Worm (Caenorhabditis elegans) whole organism, L4 larva: ENCODE measurements around the gene rabr-3.

Experiments
- F10B5.3 ChIP-seq: sonication (generic microtip); optimal IDR thresholded peaks from 2 replicates; lab custom pipeline; 2016; ENCODE audit warnings: mild to moderate bottlenecking, missing genetic modification characterization, missing compliant biosample characterization
- F26F4.8 ChIP-seq: fragments of 200-800 bp; sonication (Bioruptor generic); conservative IDR thresholded peaks from 2 replicates; pipeline ENCODE4 v1.3.6; 2022; ENCODE audit warnings: missing genetic modification characterization, missing compliant biosample characterization
- Y5F2A.4 ChIP-seq: fragments of 200-800 bp; sonication (Bioruptor generic); optimal IDR thresholded peaks from 2 replicates; lab custom pipeline; 2018; ENCODE audit warnings: mild to moderate bottlenecking, missing genetic modification characterization, missing compliant biosample characterization
- aha-1 ChIP-seq: fragments of 150-350 bp; peaks from one replicate; lab custom pipeline; 2014; ENCODE audit warnings: missing biosample characterization, missing genetic modification characterization
- ama-1 ChIP-seq: fragments of 150-350 bp; optimal IDR thresholded peaks from 2 replicates; lab custom pipeline; 2014; ENCODE audit warnings: inconsistent platforms, mixed read lengths
- arid-1 ChIP-seq: fragments of 200-800 bp; sonication (Bioruptor generic); conservative IDR thresholded peaks from 2 replicates; pipeline ENCODE4 v1.3.6; 2022; ENCODE audit warnings: missing genetic modification reagents, missing genetic modification characterization, missing compliant biosample characterization
- attf-4 ChIP-seq: sonication (generic microtip); optimal IDR thresholded peaks from 3 replicates; lab custom pipeline; 2017; ENCODE audit warnings: missing biosample characterization, missing genetic modification characterization
- ceh-20 ChIP-seq: fragments of 200-800 bp; sonication (Bioruptor generic); IDR thresholded peaks from 2 replicates; pipeline ENCODE4 v1.3.6; 2022; ENCODE audit warnings: missing genetic modification reagents, missing genetic modification characterization, missing compliant biosample characterization
- cey-2 ChIP-seq: sonication (generic microtip); optimal IDR thresholded peaks from 3 replicates; lab custom pipeline; 2017; ENCODE audit warnings: missing genetic modification characterization, mild to moderate bottlenecking, missing compliant biosample characterization, antibody characterized with exemption, borderline replicate concordance; ENCODE audit not compliant: insufficient read depth
- ctbp-1 ChIP-seq: fragments of 200-800 bp; sonication (Bioruptor generic); IDR thresholded peaks from 2 replicates; pipeline ENCODE4 v1.3.6; 2022; ENCODE audit warnings: missing genetic modification reagents, missing genetic modification characterization, missing compliant biosample characterization
- daf-12 ChIP-seq: fragments of 150-350 bp; optimal IDR thresholded peaks from 2 replicates; lab custom pipeline; 2014; ENCODE audit warnings: missing biosample characterization, missing genetic modification reagents, missing genetic modification characterization
- daf-16 ChIP-seq, 3 experiments: sonication (generic microtip); optimal IDR thresholded peaks; 2 replicates each; lab custom pipeline; 2016 to 2017; ENCODE audit warnings: missing genetic modification characterization in 3 of 3, missing genetic modification reagents in 3 of 3, mild to moderate bottlenecking in 2 of 3, missing compliant biosample characterization in 2 of 3, missing biosample characterization in 1 of 3, moderate library complexity in 1 of 3
- daf-19 ChIP-seq: fragments of 200-800 bp; sonication (Bioruptor generic); conservative IDR thresholded peaks from 2 replicates; pipeline ENCODE4 v1.3.6; 2022; ENCODE audit warnings: missing genetic modification characterization, missing compliant biosample characterization
- daf-8 ChIP-seq: fragments of 200-800 bp; sonication (Bioruptor generic); IDR thresholded peaks from 2 replicates; pipeline ENCODE4 v1.3.6; 2022; ENCODE audit warnings: missing genetic modification characterization, missing compliant biosample characterization
- dmd-6 ChIP-seq: fragments of 200-800 bp; sonication (Bioruptor generic); IDR thresholded peaks from 2 replicates; pipeline ENCODE4 v1.3.6; 2022; ENCODE audit warnings: missing genetic modification reagents, missing genetic modification characterization, missing compliant biosample characterization
- egl-27 ChIP-seq: sonication (generic microtip); optimal IDR thresholded peaks from 3 replicates; lab custom pipeline; 2017; ENCODE audit warnings: missing biosample characterization, missing genetic modification reagents, missing genetic modification characterization
- egl-43 ChIP-seq: fragments of 200-800 bp; sonication (Bioruptor generic); IDR thresholded peaks from 2 replicates; pipeline ENCODE4 v1.3.6; 2022; ENCODE audit warnings: missing genetic modification reagents, missing genetic modification characterization, missing compliant biosample characterization
- fkh-10 ChIP-seq: fragments of 150-350 bp; optimal IDR thresholded peaks from 2 replicates; lab custom pipeline; 2014; ENCODE audit warnings: missing biosample characterization, missing genetic modification reagents, missing genetic modification characterization
- gei-8 ChIP-seq: fragments of 200-800 bp; sonication (Bioruptor generic); optimal IDR thresholded peaks from 2 replicates; lab custom pipeline; 2018; ENCODE audit warnings: mild to moderate bottlenecking, missing genetic modification characterization, missing compliant biosample characterization
- hif-1 ChIP-seq, 2 experiments: sonication (generic microtip); optimal IDR thresholded peaks; 2 replicates each; lab custom pipeline; 2016 to 2017; ENCODE audit warnings: missing compliant biosample characterization in 2 of 2, missing genetic modification characterization in 2 of 2, missing genetic modification reagents in 2 of 2, missing genotype in 2 of 2, mild to moderate bottlenecking in 1 of 2
- hlh-11 ChIP-seq: fragments of 200-800 bp; sonication (Bioruptor generic); optimal IDR thresholded peaks from 2 replicates; lab custom pipeline; 2018; ENCODE audit warnings: mild to moderate bottlenecking, missing genetic modification characterization, missing compliant biosample characterization
- lin-1 ChIP-seq: fragments of 200-800 bp; sonication (Bioruptor generic); IDR thresholded peaks from 2 replicates; pipeline ENCODE4 v1.3.6; 2022; ENCODE audit warnings: missing genetic modification reagents, missing genetic modification characterization, missing compliant biosample characterization
- lin-38 ChIP-seq: fragments of 200-800 bp; sonication (Bioruptor generic); IDR thresholded peaks from 2 replicates; pipeline ENCODE4 v1.3.6; 2022; ENCODE audit warnings: missing genetic modification reagents, missing genetic modification characterization, missing compliant biosample characterization
- lir-3 ChIP-seq: sonication (generic microtip); optimal IDR thresholded peaks from 2 replicates; lab custom pipeline; 2016; ENCODE audit warnings: mild to moderate bottlenecking, missing genetic modification characterization, missing compliant biosample characterization
- madf-5 ChIP-seq, 2 experiments: fragments of 200-800 bp; sonication (Bioruptor generic); IDR thresholded peaks; 2 replicates each; pipeline ENCODE4 v1.3.6; 2022; ENCODE audit warnings: missing compliant biosample characterization in 2 of 2, missing genetic modification characterization in 2 of 2
- mep-1 ChIP-seq: fragments of 150-350 bp; sonication (generic microtip); optimal IDR thresholded peaks from 3 replicates; lab custom pipeline; 2014; ENCODE audit warnings: missing biosample characterization, missing genetic modification characterization
- nhr-25 ChIP-seq: sonication (generic microtip); optimal IDR thresholded peaks from 2 replicates; lab custom pipeline; 2017; ENCODE audit warnings: missing genetic modification characterization, mild to moderate bottlenecking, missing compliant biosample characterization, antibody characterized with exemption, moderate library complexity, borderline replicate concordance; ENCODE audit not compliant: insufficient read depth
- nhr-28 ChIP-seq: fragments of 150-350 bp; optimal IDR thresholded peaks from 2 replicates; lab custom pipeline; 2014; ENCODE audit warnings: missing biosample characterization, missing genetic modification characterization
- nhr-42 ChIP-seq: fragments of 200-800 bp; sonication (Bioruptor generic); IDR thresholded peaks from 2 replicates; pipeline ENCODE4 v1.3.6; 2022; ENCODE audit warnings: missing genetic modification characterization, missing compliant biosample characterization
- nhr-48 ChIP-seq: sonication (generic microtip); optimal IDR thresholded peaks from 2 replicates; lab custom pipeline; 2016; ENCODE audit warnings: mild to moderate bottlenecking, missing genetic modification characterization, missing compliant biosample characterization
- nhr-77 ChIP-seq: fragments of 150-350 bp; optimal IDR thresholded peaks from 2 replicates; lab custom pipeline; 2014; ENCODE audit warnings: missing biosample characterization, missing genetic modification characterization
- pha-4 ChIP-seq, 2 experiments: fragments of 150-350 bp in 1 of 2; fragments of 200-800 bp in 1 of 2; sonication (Bioruptor generic) in 1 of 2; IDR thresholded peaks in 1 of 2; optimal IDR thresholded peaks in 1 of 2; 2 replicates each; pipeline versions ENCODE4 v1.3.6 to Lab custom; 2014 to 2022; ENCODE audit warnings: missing genetic modification characterization in 2 of 2, missing genetic modification reagents in 2 of 2, missing biosample characterization in 1 of 2, missing compliant biosample characterization in 1 of 2
- pqm-1 ChIP-seq: sonication (generic microtip); optimal IDR thresholded peaks from 2 replicates; lab custom pipeline; 2017; ENCODE audit warnings: missing biosample characterization, missing genetic modification characterization
- rbr-2 ChIP-seq: sonication (generic microtip); optimal IDR thresholded peaks from 2 replicates; lab custom pipeline; 2016; ENCODE audit warnings: missing genotype, missing genetic modification characterization, missing compliant biosample characterization
- saeg-2 ChIP-seq: fragments of 200-800 bp; sonication (Bioruptor generic); IDR thresholded peaks from 2 replicates; pipeline ENCODE4 v1.3.6; 2022; ENCODE audit warnings: missing genetic modification reagents, missing genetic modification characterization, missing compliant biosample characterization
- snpc-4 ChIP-seq: fragments of 150-350 bp; optimal IDR thresholded peaks from 2 replicates; lab custom pipeline; 2014; ENCODE audit warnings: missing biosample characterization, missing genetic modification characterization
- unc-130 ChIP-seq: sonication (generic microtip); optimal IDR thresholded peaks from 2 replicates; lab custom pipeline; 2016; ENCODE audit warnings: missing genetic modification reagents, missing genetic modification characterization, missing compliant biosample characterization
- unc-39 ChIP-seq: sonication (generic microtip); optimal IDR thresholded peaks from 2 replicates; lab custom pipeline; 2017; ENCODE audit warnings: missing biosample characterization, missing genetic modification characterization
- vab-7 ChIP-seq: fragments of 200-800 bp; sonication (Bioruptor generic); IDR thresholded peaks from 2 replicates; pipeline ENCODE4 v1.3.6; 2022; ENCODE audit warnings: missing genetic modification reagents, missing genetic modification characterization, missing compliant biosample characterization
- zag-1 ChIP-seq: fragments of 150-350 bp; optimal IDR thresholded peaks from 2 replicates; lab custom pipeline; 2014; ENCODE audit warnings: missing biosample characterization, missing genetic modification characterization
- zip-11 ChIP-seq: fragments of 200-800 bp; sonication (Bioruptor generic); IDR thresholded peaks from 2 replicates; pipeline ENCODE4 v1.3.6; 2022; ENCODE audit warnings: missing genetic modification characterization, missing compliant biosample characterization
- zip-2 ChIP-seq: fragments of 150-350 bp; optimal IDR thresholded peaks from 2 replicates; lab custom pipeline; 2014; ENCODE audit warnings: missing biosample characterization, missing genetic modification characterization
- ztf-7 ChIP-seq: fragments of 150-350 bp; optimal IDR thresholded peaks from 2 replicates; lab custom pipeline; 2014; ENCODE audit warnings: missing biosample characterization, missing genetic modification characterization

rabr-3 gene

ce11 chrV:16159594-16159993, 35.9 kb upstream of the rabr-3 start, which contains the start of gene F10A3.17:
TSS of gene F10A3.17 (minus strand) at chrV:16159694.
- TF ChIP-seq hlh-11: no peak
- TF ChIP-seq lin-38 (GFP tag; lab: Robert Waterston, UW): no peak
- no peak for TF ChIP-seq dmd-6 (GFP tag; lab: Robert Waterston, UW)

- peak; percentile 22 for TF ChIP-seq pqm-1 (tag; lab: Kevin White, UChicago)
- peak; percentile 30 for TF ChIP-seq ztf-7 (tag; lab: Kevin White, UChicago)
- no peak for TF ChIP-seq pha-4 (GFP tag; IDR thresholded peaks at IDR 0.05; lab: Robert Waterston, UW)
- TF ChIP-seq pha-4 (tag; optimal IDR thresholded peaks at IDR 0.05; lab: Kevin White, UChicago): peak; percentile 19
- TF ChIP-seq nhr-28 (tag; lab: Kevin White, UChicago): peak; percentile 37
- TF ChIP-seq zip-2 (tag; lab: Kevin White, UChicago): peak; percentile 90
- TF ChIP-seq nhr-42 (GFP tag; lab: Robert Waterston, UW): no peak
- peak; percentile 47 for TF ChIP-seq nhr-77 (tag; lab: Kevin White, UChicago)
- TF ChIP-seq daf-16 (GFP tag; optimal IDR thresholded peaks at IDR 0.05; lab: Kevin White, UChicago): no peak
- peak; percentile 73 for TF ChIP-seq daf-16 (tag; optimal IDR thresholded peaks at IDR 0.05; lab: Kevin White, UChicago)
- no peak for TF ChIP-seq F10B5.3 (tag; lab: Kevin White, UChicago)
- peak; percentile 46 for TF ChIP-seq aha-1
- no peak for TF ChIP-seq rbr-2 (tag; lab: Kevin White, UChicago)
- TF ChIP-seq daf-12 (tag; lab: Kevin White, UChicago): no peak
- TF ChIP-seq Y5F2A.4 (GFP tag; lab: Kevin White, UChicago): no peak
- no peak for TF ChIP-seq fkh-10 (GFP tag; lab: Kevin White, UChicago)
- TF ChIP-seq nhr-48: no peak
- TF ChIP-seq, all 104 proteins: peak for 8
Measured at ce11 chrV:16160087-16160486, 35.4 kb upstream of the rabr-3 start.

ce11 chrV:16162124-16162735, 33.2 kb upstream of the rabr-3 start, which contains the start of the genes str-109 and F10A3.11:
TSS of gene str-109 (minus strand) at chrV:16162224.
TSS of gene F10A3.11 (plus strand) at chrV:16162685.
- TF ChIP-seq unc-130 (GFP tag; lab: Kevin White, UChicago): no peak
- TF ChIP-seq hif-1 (tag; optimal IDR thresholded peaks at IDR 0.05; lab: Kevin White, UChicago): no peak
- no peak for TF ChIP-seq aha-1
- TF ChIP-seq daf-19 (GFP tag; lab: Robert Waterston, UW): no peak
- no peak for TF ChIP-seq daf-8
- TF ChIP-seq unc-39: no peak
- TF ChIP-seq hlh-11: no peak
- no peak for TF ChIP-seq madf-5 (GFP tag; IDR thresholded peaks at IDR 0.05; lab: Robert Waterston, UW)
- TF ChIP-seq zip-11 (GFP tag; lab: Robert Waterston, UW): no peak
- TF ChIP-seq mep-1: no peak
- TF ChIP-seq egl-43 (GFP tag; lab: Robert Waterston, UW): no peak
- TF ChIP-seq saeg-2 (GFP tag; lab: Robert Waterston, UW): no peak
- TF ChIP-seq lir-3 (tag; lab: Kevin White, UChicago): no peak
- no peak for TF ChIP-seq Y5F2A.4 (GFP tag; lab: Kevin White, UChicago)
- TF ChIP-seq F26F4.8: no peak
- TF ChIP-seq vab-7 (GFP tag; lab: Robert Waterston, UW): no peak
- TF ChIP-seq zag-1 (tag; lab: Kevin White, UChicago): no peak
- TF ChIP-seq ctbp-1 (GFP tag; lab: Robert Waterston, UW): no peak
- TF ChIP-seq arid-1 (GFP tag; lab: Robert Waterston, UW): no peak

DNA sequence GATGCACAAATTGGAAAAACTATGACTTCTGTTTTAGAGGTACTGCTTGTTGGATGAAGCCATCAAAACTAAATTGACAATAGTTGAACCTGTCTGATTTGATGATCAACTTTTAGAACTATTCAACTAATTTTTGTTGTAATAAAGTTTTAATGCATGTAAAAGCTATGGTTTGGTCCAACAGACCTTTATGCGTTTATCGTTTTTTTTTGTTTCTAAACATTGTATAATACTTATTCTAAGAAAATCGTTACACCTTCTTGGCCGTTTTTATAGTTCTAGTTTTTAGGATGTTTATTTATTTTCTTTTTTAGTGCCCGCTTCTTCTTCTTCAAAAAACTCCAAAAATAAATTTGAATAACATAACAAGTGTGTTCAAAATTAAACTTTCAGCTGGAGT, 31.8 kb upstream of the rabr-3 start, which contains the start of gene F10A3.12:
Gene F10A3.12, plus strand, starts transcription at position 301 of the 400 bp plus-strand sequence.
- no peak for TF ChIP-seq zag-1 (tag; lab: Kevin White, UChicago)
- no peak for TF ChIP-seq gei-8 (GFP tag; lab: Kevin White, UChicago)
- no peak for TF ChIP-seq attf-4 (tag; lab: Kevin White, UChicago)
- TF ChIP-seq snpc-4: no peak
- no peak for TF ChIP-seq egl-27 (tag; lab: Kevin White, UChicago)
- no peak for TF ChIP-seq mep-1
- no peak for TF ChIP-seq madf-5 (GFP tag; IDR thresholded peaks at IDR 0.05; lab: Robert Waterston, UW)
- TF ChIP-seq nhr-25 (tag; lab: Kevin White, UChicago): no peak
- TF ChIP-seq cey-2 (tag; lab: Kevin White, UChicago): no peak
- no peak for TF ChIP-seq ceh-20 (GFP tag; lab: Robert Waterston, UW)
- no peak for TF ChIP-seq ama-1
- TF ChIP-seq lin-1 (GFP tag; lab: Robert Waterston, UW): no peak
